Worm (Caenorhabditis elegans) whole organism, L3 larva: Measurements from ENCODE around the gene dop-4.
A peak's percentile ranks its signal among the peaks of the same experiment; 100 is the strongest.

ENCODE experiments used
- R02D3.7 ChIP-seq: fragments of 150-350 bp; optimal IDR thresholded peaks from 2 replicates; lab custom pipeline; 2014; ENCODE audit warnings: missing biosample characterization, missing genetic modification characterization
- ZK546.5 ChIP-seq: sonication (generic microtip); optimal IDR thresholded peaks from 2 replicates; lab custom pipeline; 2017; ENCODE audit warnings: missing biosample characterization, missing genetic modification characterization
- aly-2 ChIP-seq: fragments of 150-350 bp; optimal IDR thresholded peaks from 2 replicates; lab custom pipeline; 2014; ENCODE audit warnings: missing biosample characterization, missing genetic modification characterization
- ama-1 ChIP-seq: fragments of 150-350 bp; optimal IDR thresholded peaks from 2 replicates; lab custom pipeline; 2018
- ceh-16 ChIP-seq: sonication (generic microtip); optimal IDR thresholded peaks from 2 replicates; lab custom pipeline; 2017; ENCODE audit warnings: missing biosample characterization, missing genetic modification characterization
- ceh-28 ChIP-seq: fragments of 150-350 bp; optimal IDR thresholded peaks from 2 replicates; lab custom pipeline; 2014; ENCODE audit warnings: missing biosample characterization, missing genetic modification reagents, missing genetic modification characterization
- egl-27 ChIP-seq: sonication (generic microtip); optimal IDR thresholded peaks from 4 replicates; lab custom pipeline; 2017; ENCODE audit warnings: missing biosample characterization, missing genetic modification reagents, missing genetic modification characterization
- egl-5 ChIP-seq: fragments of 150-350 bp; optimal IDR thresholded peaks from 2 replicates; lab custom pipeline; 2017; ENCODE audit warnings: missing biosample characterization, missing genetic modification reagents, missing genetic modification characterization, inconsistent platforms
- elt-1 ChIP-seq: fragments of 150-350 bp; optimal IDR thresholded peaks from 2 replicates; lab custom pipeline; 2014; ENCODE audit warnings: missing biosample characterization, missing genetic modification characterization
- elt-2 ChIP-seq: sonication (generic microtip); optimal IDR thresholded peaks from 2 replicates; lab custom pipeline; 2016; ENCODE audit warnings: missing genetic modification reagents, mild to moderate bottlenecking, missing genetic modification characterization, missing compliant biosample characterization
- elt-3 ChIP-seq, 3 experiments: fragments of 150-350 bp in 1 of 3; sonication (generic microtip) in 2 of 3; optimal IDR thresholded peaks; 2 replicates in 2 of 3; 4 replicates in 1 of 3; lab custom pipeline; 2014 to 2017; ENCODE audit warnings: missing biosample characterization in 3 of 3, missing genetic modification characterization in 3 of 3
- eor-1 ChIP-seq, 2 experiments: fragments of 150-350 bp; optimal IDR thresholded peaks; 2 replicates each; lab custom pipeline; 2014 to 2018; ENCODE audit warnings: missing biosample characterization in 2 of 2, missing genetic modification characterization in 2 of 2
- fkh-10 ChIP-seq: sonication (generic microtip); optimal IDR thresholded peaks from 2 replicates; lab custom pipeline; 2017; ENCODE audit warnings: missing biosample characterization, missing genetic modification reagents, missing genetic modification characterization
- fos-1 ChIP-seq: fragments of 150-350 bp; optimal IDR thresholded peaks from 2 replicates; lab custom pipeline; 2014; ENCODE audit warnings: missing biosample characterization, missing genetic modification characterization
- hmg-11 ChIP-seq: sonication (generic microtip); optimal IDR thresholded peaks from 2 replicates; lab custom pipeline; 2016; ENCODE audit warnings: missing genetic modification characterization, missing compliant biosample characterization
- jun-1 ChIP-seq: fragments of 150-350 bp; optimal IDR thresholded peaks from 2 replicates; lab custom pipeline; 2014; ENCODE audit warnings: missing biosample characterization, missing genetic modification reagents, missing genetic modification characterization
- lin-15B ChIP-seq: fragments of 150-350 bp; optimal IDR thresholded peaks from 2 replicates; lab custom pipeline; 2014; ENCODE audit warnings: missing biosample characterization, missing genetic modification characterization
- lin-39 ChIP-seq: fragments of 150-350 bp; optimal IDR thresholded peaks from 2 replicates; lab custom pipeline; 2018; ENCODE audit warnings: missing biosample characterization, missing genetic modification reagents, missing genetic modification characterization
- lsy-12 ChIP-seq: sonication (generic microtip); optimal IDR thresholded peaks from 2 replicates; lab custom pipeline; 2016; ENCODE audit warnings: mild to moderate bottlenecking, missing genetic modification characterization, missing compliant biosample characterization
- mdl-1 ChIP-seq: fragments of 150-350 bp; optimal IDR thresholded peaks from 2 replicates; lab custom pipeline; 2014; ENCODE audit warnings: missing biosample characterization, missing genetic modification characterization
- nfya-1 ChIP-seq: sonication (generic microtip); optimal IDR thresholded peaks from 2 replicates; lab custom pipeline; 2017; ENCODE audit warnings: missing genetic modification characterization, mild to moderate bottlenecking, missing compliant biosample characterization, antibody characterized with exemption, moderate library complexity; ENCODE audit not compliant: insufficient read depth
- nhr-12 ChIP-seq: fragments of 150-350 bp; optimal IDR thresholded peaks from 2 replicates; lab custom pipeline; 2014; ENCODE audit warnings: missing biosample characterization, missing genetic modification characterization
- nhr-237 ChIP-seq: fragments of 150-350 bp; optimal IDR thresholded peaks from 2 replicates; lab custom pipeline; 2014; ENCODE audit warnings: missing biosample characterization, missing genetic modification characterization
- nhr-28 ChIP-seq: fragments of 150-350 bp; optimal IDR thresholded peaks from 2 replicates; lab custom pipeline; 2014; ENCODE audit warnings: missing biosample characterization, missing genetic modification characterization
- nhr-67 ChIP-seq: fragments of 150-350 bp; optimal IDR thresholded peaks from 2 replicates; lab custom pipeline; 2014; ENCODE audit warnings: missing biosample characterization, missing genetic modification characterization
- nhr-76 ChIP-seq: fragments of 150-350 bp; sonication (generic microtip); optimal IDR thresholded peaks from 5 replicates; lab custom pipeline; 2014; ENCODE audit warnings: missing biosample characterization, missing genetic modification characterization
- nhr-77 ChIP-seq: fragments of 150-350 bp; optimal IDR thresholded peaks from 2 replicates; lab custom pipeline; 2014; ENCODE audit warnings: missing biosample characterization, missing genetic modification characterization
- pha-4 ChIP-seq: fragments of 150-350 bp; optimal IDR thresholded peaks from 2 replicates; lab custom pipeline; 2014; ENCODE audit warnings: missing biosample characterization, missing genetic modification reagents, missing genetic modification characterization
- pqm-1 ChIP-seq: fragments of 150-350 bp; optimal IDR thresholded peaks from 2 replicates; lab custom pipeline; 2017; ENCODE audit warnings: missing biosample characterization, missing genetic modification characterization, inconsistent platforms
- skn-1 ChIP-seq: fragments of 150-350 bp; optimal IDR thresholded peaks from 2 replicates; lab custom pipeline; 2014; ENCODE audit warnings: missing biosample characterization, missing genetic modification characterization
- snpc-4 ChIP-seq: fragments of 150-350 bp; optimal IDR thresholded peaks from 2 replicates; lab custom pipeline; 2014; ENCODE audit warnings: missing biosample characterization, missing genetic modification characterization
- tbx-2 ChIP-seq: sonication (generic microtip); optimal IDR thresholded peaks from 2 replicates; lab custom pipeline; 2016; ENCODE audit warnings: mild to moderate bottlenecking, missing genetic modification characterization, missing compliant biosample characterization
- unc-39 ChIP-seq: sonication (generic microtip); optimal IDR thresholded peaks from 4 replicates; lab custom pipeline; 2017; ENCODE audit warnings: missing biosample characterization, missing genetic modification characterization
- unc-62 ChIP-seq: fragments of 150-350 bp; sonication (generic microtip); optimal IDR thresholded peaks from 4 replicates; lab custom pipeline; 2014; ENCODE audit warnings: missing biosample characterization, missing genetic modification reagents, missing genetic modification characterization
- zag-1 ChIP-seq: fragments of 150-350 bp; optimal IDR thresholded peaks from 2 replicates; lab custom pipeline; 2014; ENCODE audit warnings: missing biosample characterization, missing genetic modification characterization
- ztf-11 ChIP-seq: fragments of 150-350 bp; optimal IDR thresholded peaks from 2 replicates; lab custom pipeline; 2014; ENCODE audit warnings: missing biosample characterization, missing genetic modification characterization

Gene dop-4

DNA sequence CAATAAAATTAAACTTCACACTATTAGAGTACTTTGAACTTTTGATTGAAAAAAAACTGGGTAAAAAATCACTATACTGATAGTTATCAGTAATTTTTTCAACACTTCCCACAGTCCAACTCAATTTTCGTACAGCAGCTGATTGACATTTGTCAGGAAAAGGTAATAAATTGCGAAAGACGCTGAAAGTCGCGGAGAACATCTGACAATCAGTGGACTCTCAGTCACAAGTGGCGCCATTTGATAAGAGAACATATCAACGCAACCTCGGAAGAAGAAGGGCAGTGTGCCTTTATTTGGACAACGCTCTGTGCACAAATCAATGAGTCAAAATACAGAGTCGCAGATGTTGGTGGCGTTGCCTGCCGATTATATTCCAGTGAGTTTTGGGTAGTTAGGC is 22.5 kb upstream of the dop-4 start, which contains the start of gene C52B11.5:
C52B11.5 (plus strand) TSS at position 250 of the 400 bp plus-strand sequence.
- TF ChIP-seq jun-1 (tag; lab: Kevin White, UChicago) (peak; percentile 61), pqm-1 (tag; lab: Kevin White, UChicago) (peak; percentile 97), pha-4 (peak; percentile 58), R02D3.7 (tag; lab: Kevin White, UChicago) (no peak), elt-2 (tag; lab: Kevin White, UChicago) (peak; percentile 97)

- TF ChIP-seq hmg-11, result no peak
These were observed 2.2 kb upstream of the dop-4 start for ce11 chrX:1292894-1293293.

DNA sequence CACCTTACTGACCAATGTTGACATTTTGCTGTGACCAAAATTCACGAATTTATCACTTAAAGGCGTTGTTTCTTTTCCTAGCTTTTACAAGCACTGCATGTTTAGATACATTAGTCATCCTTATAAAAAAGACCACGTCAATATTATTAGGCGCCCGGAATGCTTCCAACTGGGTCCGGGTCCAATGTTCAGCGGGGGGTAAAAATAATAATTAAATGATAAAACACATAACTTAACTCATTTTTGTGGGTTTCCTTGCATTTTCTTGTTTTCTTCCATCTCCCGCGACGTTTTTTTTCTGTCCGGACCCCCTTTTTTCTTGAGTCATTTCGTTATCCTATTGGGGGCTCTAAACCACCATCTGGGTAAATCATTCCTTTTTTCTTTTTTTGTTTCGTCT is 1.6 kb upstream of the dop-4 start:
- TF ChIP-seq zag-1 (no peak), aly-2 (tag; lab: Kevin White, UChicago) (no peak), nhr-28 (tag; lab: Kevin White, UChicago) (no peak), lin-39 (tag; lab: Kevin White, UChicago) (no peak), egl-27 (no peak), nhr-76 (tag; lab: Kevin White, UChicago) (no peak), nhr-12 (tag; lab: Kevin White, UChicago) (no peak), elt-2 (tag; lab: Kevin White, UChicago) (no peak), unc-62 (GFP tag; lab: Kevin White, UChicago) (no peak), snpc-4 (no peak), nhr-237 (tag; lab: Kevin White, UChicago) (no peak), egl-5 (tag; lab: Kevin White, UChicago) (no peak)

DNA sequence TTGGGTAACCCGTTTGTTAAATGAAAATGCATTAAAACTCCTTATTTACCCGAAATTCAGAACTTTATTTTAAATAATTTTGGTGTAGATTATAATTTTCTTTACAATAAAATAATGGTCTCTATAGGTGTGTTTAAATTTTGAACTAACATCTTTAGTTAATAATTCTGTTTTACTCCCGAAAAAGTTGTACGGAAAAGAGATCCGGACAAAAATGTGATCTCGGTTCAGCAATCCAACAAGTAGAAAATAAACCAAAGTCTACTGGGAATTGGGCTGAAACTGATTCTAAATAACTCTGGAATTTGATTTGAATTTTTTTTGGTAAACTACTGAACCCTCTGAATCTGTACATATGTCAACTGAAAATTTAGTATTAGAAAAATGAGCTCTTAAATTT is 660 bp downstream of the dop-4 start:
- TF ChIP-seq jun-1 (tag; lab: Kevin White, UChicago) (no peak), unc-39 (tag; lab: Kevin White, UChicago) (no peak), mdl-1 (tag; lab: Kevin White, UChicago) (no peak), fos-1 (no peak), eor-1 (tag; optimal IDR thresholded peaks at IDR 0.05; lab: Kevin White, UChicago) (no peak), ztf-11 (no peak), ZK546.5 (tag; lab: Kevin White, UChicago) (no peak), lsy-12 (tag; lab: Kevin White, UChicago) (no peak), elt-1 (tag; lab: Kevin White, UChicago) (no peak), lin-39 (tag; lab: Kevin White, UChicago) (no peak), unc-62 (GFP tag; lab: Kevin White, UChicago) (no peak), snpc-4 (no peak), tbx-2 (tag; lab: Kevin White, UChicago) (no peak), nhr-77 (tag; lab: Kevin White, UChicago) (no peak), pqm-1 (tag; lab: Kevin White, UChicago) (no peak), lin-15B (tag; lab: Kevin White, UChicago) (no peak), ceh-28 (tag; lab: Kevin White, UChicago) (no peak), nhr-67 (tag; lab: Kevin White, UChicago) (no peak)

ce11 chrX:1299849-1300248 is 4.8 kb downstream of the dop-4 start, which contains the start of gene inso-1:
Gene inso-1 (plus strand): TSS chrX:1300149.
- TF ChIP-seq hmg-11 (no peak), nhr-12 (tag; lab: Kevin White, UChicago) (no peak), ztf-11 (no peak)

- TF ChIP-seq lsy-12 (tag; lab: Kevin White, UChicago), result no peak
- TF ChIP-seq elt-2 (tag; lab: Kevin White, UChicago), result peak; percentile 55
- peak; percentile 67 for TF ChIP-seq egl-27
- TF ChIP-seq pqm-1 (tag; lab: Kevin White, UChicago), result peak; percentile 67
- no peak for TF ChIP-seq zag-1
- peak; percentile 88 for TF ChIP-seq pha-4
- peak; percentile 45 for TF ChIP-seq fos-1
- TF ChIP-seq ama-1 (lab: Kevin White, UChicago), result no peak
- peak; percentile 43 for TF ChIP-seq tbx-2 (tag; lab: Kevin White, UChicago)
- TF ChIP-seq nfya-1 (tag; lab: Kevin White, UChicago), result peak; percentile 80
- TF ChIP-seq ceh-16 (tag; lab: Kevin White, UChicago), result no peak
- TF ChIP-seq hmg-11, result peak; percentile 99
- no peak for TF ChIP-seq nhr-237 (tag; lab: Kevin White, UChicago)
- TF ChIP-seq lin-39 (tag; lab: Kevin White, UChicago), result peak; percentile 82
- TF ChIP-seq ZK546.5 (tag; lab: Kevin White, UChicago), result no peak
- TF ChIP-seq lin-15B (tag; lab: Kevin White, UChicago), result peak; percentile 58
- TF ChIP-seq nhr-28 (tag; lab: Kevin White, UChicago), result no peak
- peak; percentile 51 for TF ChIP-seq fkh-10 (GFP tag; lab: Kevin White, UChicago)
- peak; percentile 33 for TF ChIP-seq ceh-28 (tag; lab: Kevin White, UChicago)
- peak; percentile 23 for TF ChIP-seq mdl-1 (tag; lab: Kevin White, UChicago)
- TF ChIP-seq ztf-11, result no peak
- no peak for TF ChIP-seq nhr-12 (tag; lab: Kevin White, UChicago)
- peak; percentile 25 for TF ChIP-seq R02D3.7 (tag; lab: Kevin White, UChicago)
- TF ChIP-seq skn-1 (tag; lab: Kevin White, UChicago), result peak; percentile 18
- peak; percentile 47 for TF ChIP-seq snpc-4
- TF ChIP-seq jun-1 (tag; lab: Kevin White, UChicago), result peak; percentile 63
- TF ChIP-seq elt-3 (tag; optimal IDR thresholded peaks at IDR 0.05; lab: Kevin White, UChicago), result no peak
These were observed 7.2 kb downstream of the dop-4 start for ce11 chrX:1302267-1302666.
